Worm (Caenorhabditis elegans) whole organism, mixed stage, embryonic: ENCODE data around the gene dmsr-13.

Experiments
- blmp-1 ChIP-seq: fragments of 150-350 bp; optimal IDR thresholded peaks from 2 replicates; lab custom pipeline; 2014; ENCODE audit warnings: missing biosample characterization, missing genetic modification characterization
- ceh-83 ChIP-seq: fragments of 200-800 bp; sonication (Bioruptor generic); optimal IDR thresholded peaks from 2 replicates; lab custom pipeline; 2018; ENCODE audit warnings: mild to moderate bottlenecking, missing genetic modification characterization, missing compliant biosample characterization
- cnd-1 ChIP-seq: fragments of 200-800 bp; sonication (Bioruptor generic); optimal IDR thresholded peaks from 2 replicates; lab custom pipeline; 2018; ENCODE audit warnings: mild to moderate bottlenecking, missing genetic modification characterization, missing compliant biosample characterization
- lin-13 ChIP-seq: fragments of 150-350 bp; optimal IDR thresholded peaks from 2 replicates; lab custom pipeline; 2014; ENCODE audit warnings: missing biosample characterization, missing genetic modification characterization
- nhr-237 ChIP-seq: fragments of 150-350 bp; optimal IDR thresholded peaks from 2 replicates; lab custom pipeline; 2014; ENCODE audit warnings: missing biosample characterization, missing genetic modification characterization
- unc-62 ChIP-seq: fragments of 150-350 bp; optimal IDR thresholded peaks from 2 replicates; lab custom pipeline; 2014; ENCODE audit warnings: missing biosample characterization, missing genetic modification reagents, missing genetic modification characterization

DNA sequence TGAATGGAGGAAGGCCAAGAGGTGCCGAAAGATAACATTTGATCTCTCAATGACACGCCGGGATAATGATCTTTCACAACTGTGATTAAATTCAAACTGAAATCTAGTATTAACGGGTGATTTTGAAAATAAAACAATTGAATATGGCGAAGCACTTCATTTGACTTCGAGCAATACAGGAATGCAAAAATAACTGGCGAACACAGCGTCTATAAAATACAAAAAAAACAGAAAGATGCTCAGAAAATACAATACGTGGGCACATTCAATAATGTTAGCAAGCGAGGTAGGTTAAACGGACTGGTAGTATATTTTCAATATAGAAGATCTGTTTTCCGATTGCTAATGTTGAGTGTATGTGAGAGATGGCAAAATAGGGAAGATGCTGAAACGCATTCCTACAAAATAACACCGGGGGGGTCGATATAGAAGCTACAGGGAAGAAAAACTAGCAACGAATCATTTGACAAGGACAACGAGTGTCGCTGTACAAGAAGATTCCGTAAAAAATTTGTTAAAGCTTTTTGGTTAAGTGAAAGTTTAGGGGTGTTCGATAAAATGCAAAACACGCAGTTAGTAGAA is 36.6 kb downstream of the dmsr-13 start:
- TF ChIP-seq cnd-1 (tag; lab: Kevin White, UChicago): no peak
- no peak for TF ChIP-seq ceh-83 (GFP tag; lab: Kevin White, UChicago)
- TF ChIP-seq blmp-1 (tag; lab: Kevin White, UChicago): no peak
- TF ChIP-seq unc-62 (GFP tag; lab: Kevin White, UChicago): no peak
- TF ChIP-seq lin-13 (tag; lab: Kevin White, UChicago): no peak
- TF ChIP-seq nhr-237 (tag; lab: Kevin White, UChicago): no peak
